Worm (Caenorhabditis elegans): ENCODE measurements around the gene enpp-1.

DNA sequence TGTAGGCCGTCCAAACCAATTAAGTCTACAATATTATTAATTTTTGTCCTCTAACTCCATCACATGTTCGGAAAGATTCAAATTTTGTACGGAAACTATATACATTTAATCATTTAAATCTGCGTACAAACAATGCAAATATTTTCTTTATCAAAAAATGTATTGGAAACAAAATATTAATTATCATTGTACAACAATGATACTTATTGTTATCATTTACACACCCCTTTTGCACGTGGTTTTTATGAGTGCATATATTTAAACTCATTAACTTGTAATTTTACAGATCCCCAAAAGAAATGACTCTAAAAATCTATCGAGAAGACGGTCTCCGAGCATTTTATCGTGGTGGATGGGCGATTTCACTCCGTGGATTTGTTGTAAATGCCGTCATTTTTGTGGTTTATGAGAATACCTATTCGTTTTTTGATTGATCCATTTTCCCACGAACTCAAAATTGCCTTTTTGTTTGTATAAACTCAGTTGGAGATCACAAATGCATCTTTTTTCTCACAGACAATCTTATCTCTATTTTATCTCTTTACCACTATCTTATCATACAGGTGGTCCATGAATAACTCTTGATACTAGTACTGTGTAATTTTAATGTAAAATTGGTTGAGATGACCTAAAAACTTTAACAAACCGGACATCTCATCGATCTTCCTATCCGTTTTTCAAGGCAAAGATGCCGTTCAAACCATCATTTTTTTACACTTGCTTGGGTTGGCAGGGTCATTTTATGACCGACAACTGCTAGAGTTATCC, 45.2 kb upstream of the enpp-1 start:
- no peak for TF ChIP-seq flt-1 (GFP tag; IDR thresholded peaks at IDR 0.05)
- TF ChIP-seq ref-1 (GFP tag; conservative IDR thresholded peaks at IDR 0.05) = no peak
- no peak for TF ChIP-seq cog-1 (tag; optimal IDR thresholded peaks at IDR 0.05)
- no peak for TF ChIP-seq klf-2 (GFP tag; conservative IDR thresholded peaks at IDR 0.05)
- TF ChIP-seq med-1 (GFP tag; optimal IDR thresholded peaks at IDR 0.05; ENCODE audit: insufficient read depth) = no peak
- TF ChIP-seq tab-1 (GFP tag; IDR thresholded peaks at IDR 0.05) = no peak
- TF ChIP-seq T22C8.4 (GFP tag; IDR thresholded peaks at IDR 0.05) = no peak
- no peak for TF ChIP-seq ztf-29 (GFP tag; IDR thresholded peaks at IDR 0.05)
- TF ChIP-seq ztf-23 (GFP tag; IDR thresholded peaks at IDR 0.05) = no peak
